Fruit fly (Drosophila melanogaster) whole organism, prepupa: ENCODE data around the gene Tmem43.

ENCODE experiments used
- CG1621 ChIP-seq: fragments of 200-800 bp; sonication (Bioruptor generic); optimal IDR thresholded peaks from 3 replicates; lab custom pipeline; 2018; ENCODE audit warnings: missing biosample characterization, mild to moderate bottlenecking, missing genetic modification characterization
- CG16779 ChIP-seq: fragments of 200-800 bp; sonication (Bioruptor generic); optimal IDR thresholded peaks from 3 replicates; lab custom pipeline; 2017; ENCODE audit warnings: missing biosample characterization, mild to moderate bottlenecking, missing genetic modification characterization
- CG6276 ChIP-seq: fragments of 200-800 bp; sonication (Bioruptor generic); optimal IDR thresholded peaks from 2 replicates; lab custom pipeline; 2017; ENCODE audit warnings: missing biosample characterization, mild to moderate bottlenecking, missing genetic modification characterization
- Eip78C ChIP-seq: fragments of 200-800 bp; sonication (Bioruptor generic); peaks from one replicate; lab custom pipeline; 2016; ENCODE audit warnings: missing biosample characterization, missing genetic modification characterization
- Gug ChIP-seq: fragments of 200-800 bp; sonication (Bioruptor generic); IDR thresholded peaks from 2 replicates; pipeline ENCODE4 v1.3.6; 2022; ENCODE audit warnings: missing biosample characterization, missing genetic modification characterization
- Hr38 ChIP-seq: sonication (Bioruptor generic); optimal IDR thresholded peaks from 2 replicates; lab custom pipeline; 2016; ENCODE audit warnings: missing biosample characterization, missing genetic modification characterization
- Met ChIP-seq: fragments of 200-800 bp; sonication (Bioruptor generic); optimal IDR thresholded peaks from 3 replicates; lab custom pipeline; 2016; ENCODE audit warnings: missing biosample characterization, missing genetic modification characterization
- dac ChIP-seq: fragments of 200-800 bp; sonication (Bioruptor generic); optimal IDR thresholded peaks from 2 replicates; lab custom pipeline; 2017; ENCODE audit warnings: missing biosample characterization, mild to moderate bottlenecking, missing genetic modification characterization
- dsx ChIP-seq: fragments of 200-800 bp; optimal IDR thresholded peaks from 3 replicates; lab custom pipeline; 2019; ENCODE audit warnings: missing biosample characterization, mild to moderate bottlenecking, missing genetic modification characterization, moderate library complexity; ENCODE audit not compliant: poor library complexity, severe bottlenecking
- esn ChIP-seq: fragments of 200-800 bp; sonication (Bioruptor generic); optimal IDR thresholded peaks from 2 replicates; lab custom pipeline; 2016; ENCODE audit warnings: missing biosample characterization, mild to moderate bottlenecking, missing genetic modification characterization, moderate library complexity
- fd85E ChIP-seq: fragments of 200-800 bp; sonication (Bioruptor generic); optimal IDR thresholded peaks from 3 replicates; lab custom pipeline; 2016; ENCODE audit warnings: missing biosample characterization, missing genetic modification characterization

DNA sequence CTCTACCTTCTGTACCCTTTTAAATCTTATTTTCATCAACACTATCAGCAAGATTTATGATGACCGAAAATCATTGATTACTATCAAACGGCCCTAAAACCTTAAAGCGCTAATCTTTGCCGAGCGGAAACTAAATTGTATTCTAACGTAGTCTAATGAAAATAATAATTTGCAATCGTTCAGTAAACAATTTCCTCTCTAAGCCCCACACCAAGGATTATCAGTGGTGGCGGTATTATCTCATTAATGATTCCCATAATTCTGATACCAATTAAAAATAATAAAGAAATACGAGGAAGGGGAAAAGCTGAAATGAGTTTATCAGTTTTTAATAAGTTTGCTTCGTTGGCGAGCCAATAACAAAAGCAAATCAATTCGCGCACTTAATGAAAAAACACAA is 29.0 kb upstream of the Tmem43 start:
- TF ChIP-seq dac (no peak), CG1621 (no peak), fd85E (no peak), CG6276 (GFP tag; lab: Kevin White, UChicago) (no peak), Hr38 (GFP tag; lab: Kevin White, UChicago) (no peak), dsx (GFP tag; lab: Kevin White, UChicago) (no peak), esn (no peak), Gug (GFP tag; lab: Robert Waterston, UW) (no peak), CG16779 (no peak), Eip78C (GFP tag; lab: Kevin White, UChicago) (peak; percentile 27), Met (GFP tag; lab: Kevin White, UChicago) (no peak)
